Fruit fly (Drosophila melanogaster): ENCODE data around the gene Ncoa6.

Gene Ncoa6

dm6 chr2L:5297289-5297960, 29.1 kb downstream of the Ncoa6 start (continued):
- TF ChIP-seq CG17829 (tag; optimal IDR thresholded peaks at IDR 0.05) = peak; percentile 35
- peak in 1 of 2 experiments; percentile 19 for TF ChIP-seq Hr51 (GFP tag; optimal IDR thresholded peaks at IDR 0.05)
- TF ChIP-seq ase (GFP tag; IDR thresholded peaks at IDR 0.05) = 0 out of 3 replicates have a peak, but pooled peaks have one; percentile 6
- no peak for TF ChIP-seq lmd (GFP tag; IDR thresholded peaks at IDR 0.05)
- no peak for TF ChIP-seq z (GFP tag; IDR thresholded peaks at IDR 0.05)
- TF ChIP-seq CG6854 (GFP tag; optimal IDR thresholded peaks at IDR 0.05) = no peak
- peak; percentile 46 for TF ChIP-seq CG15601 (tag; optimal IDR thresholded peaks at IDR 0.05)
- TF ChIP-seq CG7357 (GFP tag; IDR thresholded peaks at IDR 0.05) = peak; percentile 60
- TF ChIP-seq CG15073 (GFP tag; optimal IDR thresholded peaks at IDR 0.05) = no peak
- no peak for TF ChIP-seq mirr (GFP tag; optimal IDR thresholded peaks at IDR 0.05)
- TF ChIP-seq kah (GFP tag; optimal IDR thresholded peaks at IDR 0.05) = no peak
- peak; percentile 48 for TF ChIP-seq CG3407 (GFP tag; optimal IDR thresholded peaks at IDR 0.05)
- TF ChIP-seq CG42726 (GFP tag; IDR thresholded peaks at IDR 0.05; ENCODE audit: partially characterized antibody) = no peak
- peak; percentile 15 for TF ChIP-seq CG13775 (GFP tag; optimal IDR thresholded peaks at IDR 0.05)
- no peak for TF ChIP-seq eve (GFP tag; optimal IDR thresholded peaks at IDR 0.05)
- no peak for TF ChIP-seq Asciz (GFP tag; optimal IDR thresholded peaks at IDR 0.05)
- no peak for TF ChIP-seq CG18599 (GFP tag; optimal IDR thresholded peaks at IDR 0.05)
- TF ChIP-seq Xbp1 (GFP tag; optimal IDR thresholded peaks at IDR 0.05) = peak; percentile 25
- no peak for TF ChIP-seq CG14860 (GFP tag; IDR thresholded peaks at IDR 0.05; ENCODE audit: partially characterized antibody)
- TF ChIP-seq CG10366 (GFP tag; IDR thresholded peaks at IDR 0.05) = peak; percentile 23; the same call in 1 of the 2 replicates
- no peak for TF ChIP-seq CG10274 (GFP tag; optimal IDR thresholded peaks at IDR 0.05)
- peak; percentile 49 for TF ChIP-seq CG14710 (tag; optimal IDR thresholded peaks at IDR 0.05)
- TF ChIP-seq Sox100B (GFP tag; optimal IDR thresholded peaks at IDR 0.05) = peak; percentile 26
- TF ChIP-seq CG12769 (tag; optimal IDR thresholded peaks at IDR 0.05) = peak; percentile 18
- no peak for TF ChIP-seq so (GFP tag; IDR thresholded peaks at IDR 0.05)
- no peak for TF ChIP-seq gcm2 (GFP tag; optimal IDR thresholded peaks at IDR 0.05)
- peak; percentile 66 for TF ChIP-seq row (GFP tag; IDR thresholded peaks at IDR 0.05)
- TF ChIP-seq CG15479 (GFP tag; optimal IDR thresholded peaks at IDR 0.05) = no peak
- peak; percentile 54 for TF ChIP-seq Ssrp (tag; optimal IDR thresholded peaks at IDR 0.05)
- peak; percentile 33 for TF ChIP-seq CG10267 (tag; optimal IDR thresholded peaks at IDR 0.05)
- TF ChIP-seq lola (GFP tag; optimal IDR thresholded peaks at IDR 0.05) = peak in 1 of 3 experiments; percentile 69
- no peak for TF ChIP-seq exex (tag; optimal IDR thresholded peaks at IDR 0.05)
- TF ChIP-seq fd96Cb (tag; optimal IDR thresholded peaks at IDR 0.05) = peak; percentile 63
- no peak for TF ChIP-seq CG4617 (GFP tag; optimal IDR thresholded peaks at IDR 0.05; ENCODE audit: borderline replicate concordance)
- TF ChIP-seq wor (GFP tag; IDR thresholded peaks at IDR 0.05) = 0 out of 2 replicates have a peak, but pooled peaks have one; percentile 29
- TF ChIP-seq CG7745 (tag; optimal IDR thresholded peaks at IDR 0.05) = no peak
- TF ChIP-seq NfI (GFP tag; optimal IDR thresholded peaks at IDR 0.05) = no peak
- TF ChIP-seq stwl (tag; optimal IDR thresholded peaks at IDR 0.05) = no peak
- peak; percentile 28 for TF ChIP-seq az2 (GFP tag; optimal IDR thresholded peaks at IDR 0.05)
- peak; percentile 67 for TF ChIP-seq phol (tag; optimal IDR thresholded peaks at IDR 0.05)
- no peak for TF ChIP-seq CG17186 (GFP tag; optimal IDR thresholded peaks at IDR 0.05)
- TF ChIP-seq CG34376 (GFP tag; optimal IDR thresholded peaks at IDR 0.05) = no peak
- TF ChIP-seq D (optimal IDR thresholded peaks at IDR 0.05) = no peak
- peak; percentile 54 for TF ChIP-seq D (GFP tag; optimal IDR thresholded peaks at IDR 0.05)
- peak in 1 of 2 experiments; percentile 21 for TF ChIP-seq Trl (optimal IDR thresholded peaks at IDR 0.05)
- TF ChIP-seq Trl (GFP tag; optimal IDR thresholded peaks at IDR 0.05) = no peak
- peak; percentile 34 for TF ChIP-seq jing (GFP tag; optimal IDR thresholded peaks at IDR 0.05)
- TF ChIP-seq lab (GFP tag; optimal IDR thresholded peaks at IDR 0.05) = peak; percentile 38
- peak; percentile 64 for TF ChIP-seq CG2712 (tag; optimal IDR thresholded peaks at IDR 0.05)

All from whole organism, embryonic.